Worm (Caenorhabditis elegans) whole organism, L2 larva: Measurements from ENCODE around the gene alg-2.

ENCODE experiments used
- C34F6.9 ChIP-seq: fragments of 150-350 bp; optimal IDR thresholded peaks from 2 replicates; lab custom pipeline; 2014; ENCODE audit warnings: missing biosample characterization, missing genetic modification characterization
- Y55F3AM.14 ChIP-seq: fragments of 200-800 bp; sonication (Bioruptor generic); optimal IDR thresholded peaks from 2 replicates; lab custom pipeline; 2018; ENCODE audit warnings: mild to moderate bottlenecking, missing genetic modification characterization, missing compliant biosample characterization
- alr-1 ChIP-seq: fragments of 150-350 bp; optimal IDR thresholded peaks from 2 replicates; lab custom pipeline; 2014; ENCODE audit warnings: missing biosample characterization, missing genetic modification characterization
- ama-1 ChIP-seq: fragments of 150-350 bp; optimal IDR thresholded peaks from 2 replicates; lab custom pipeline; 2018; ENCODE audit warnings: inconsistent platforms
- blmp-1 ChIP-seq: sonication (generic microtip); optimal IDR thresholded peaks from 2 replicates; lab custom pipeline; 2017; ENCODE audit warnings: missing genetic modification characterization, mild to moderate bottlenecking, missing compliant biosample characterization, antibody characterized with exemption, moderate library complexity; ENCODE audit not compliant: insufficient read depth
- elt-1 ChIP-seq: fragments of 150-350 bp; optimal IDR thresholded peaks from 2 replicates; lab custom pipeline; 2014; ENCODE audit warnings: missing biosample characterization, missing genetic modification characterization
- fos-1 ChIP-seq: fragments of 150-350 bp; optimal IDR thresholded peaks from 2 replicates; lab custom pipeline; 2014; ENCODE audit warnings: missing biosample characterization, missing genetic modification characterization
- gmeb-1 ChIP-seq: fragments of 150-350 bp; optimal IDR thresholded peaks from 2 replicates; lab custom pipeline; 2014; ENCODE audit warnings: missing biosample characterization, missing genetic modification characterization
- lin-39 ChIP-seq: fragments of 150-350 bp; optimal IDR thresholded peaks from 2 replicates; lab custom pipeline; 2014; ENCODE audit warnings: missing biosample characterization, missing genetic modification reagents, missing genetic modification characterization
- lsy-2 ChIP-seq, 2 experiments: fragments of 150-350 bp in 1 of 2; sonication (generic microtip) in 1 of 2; optimal IDR thresholded peaks; 2 replicates each; lab custom pipeline; 2014 to 2017; ENCODE audit warnings: missing biosample characterization in 2 of 2, missing genetic modification characterization in 2 of 2
- mab-5 ChIP-seq: fragments of 150-350 bp; optimal IDR thresholded peaks from 2 replicates; lab custom pipeline; 2014; ENCODE audit warnings: missing biosample characterization, missing genetic modification characterization
- nhr-12 ChIP-seq: fragments of 150-350 bp; optimal IDR thresholded peaks from 2 replicates; lab custom pipeline; 2014; ENCODE audit warnings: missing biosample characterization, missing genetic modification characterization
- nhr-23 ChIP-seq: fragments of 150-350 bp; optimal IDR thresholded peaks from 2 replicates; lab custom pipeline; 2014; ENCODE audit warnings: missing biosample characterization, missing genetic modification reagents, missing genetic modification characterization
- nhr-25 ChIP-seq: fragments of 150-350 bp; sonication (generic microtip); optimal IDR thresholded peaks from 3 replicates; lab custom pipeline; 2014; ENCODE audit warnings: missing biosample characterization, missing genetic modification characterization
- nhr-77 ChIP-seq: fragments of 150-350 bp; optimal IDR thresholded peaks from 2 replicates; lab custom pipeline; 2014; ENCODE audit warnings: missing biosample characterization, missing genetic modification characterization
- peb-1 ChIP-seq: fragments of 150-350 bp; optimal IDR thresholded peaks from 2 replicates; lab custom pipeline; 2014; ENCODE audit warnings: missing biosample characterization, missing genetic modification characterization
- sem-4 ChIP-seq: fragments of 150-350 bp; optimal IDR thresholded peaks from 2 replicates; lab custom pipeline; 2014; ENCODE audit warnings: missing biosample characterization, missing genetic modification reagents, missing genetic modification characterization
- unc-62 ChIP-seq: fragments of 150-350 bp; optimal IDR thresholded peaks from 2 replicates; lab custom pipeline; 2014; ENCODE audit warnings: missing biosample characterization, missing genetic modification reagents, missing genetic modification characterization
- ztf-11 ChIP-seq: sonication (generic microtip); optimal IDR thresholded peaks from 2 replicates; lab custom pipeline; 2017; ENCODE audit warnings: missing biosample characterization, missing genetic modification characterization

alg-2 gene

ce11 chrII:920326-920725, 47.3 kb downstream of the alg-2 start:
- TF ChIP-seq sem-4 = no peak
- TF ChIP-seq nhr-25 (tag; lab: Kevin White, UChicago) = no peak
- TF ChIP-seq elt-1 (tag; lab: Kevin White, UChicago) = no peak
- no peak for TF ChIP-seq unc-62 (GFP tag; lab: Kevin White, UChicago)

DNA sequence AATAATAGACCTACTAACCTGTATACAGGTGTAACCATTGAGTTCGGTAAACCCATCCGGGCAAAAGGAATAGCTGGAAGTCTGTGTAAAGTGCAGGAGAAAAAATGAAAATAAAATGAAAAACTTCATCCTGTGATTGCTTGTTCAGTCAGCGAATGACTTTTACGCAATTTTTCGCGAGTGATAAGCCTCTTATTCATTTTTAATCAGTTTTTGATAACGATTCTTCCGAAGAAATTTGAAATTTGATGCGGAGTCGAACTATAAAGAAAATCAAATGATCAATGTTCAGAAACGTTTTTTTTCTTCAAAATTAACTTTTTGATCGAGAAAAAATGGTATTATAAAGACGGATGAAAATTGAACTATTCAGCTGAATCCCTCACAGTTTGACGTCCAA, 49.8 kb downstream of the alg-2 start:
- TF ChIP-seq elt-1 (tag; lab: Kevin White, UChicago) (no peak), fos-1 (tag; lab: Kevin White, UChicago) (peak; percentile 84)

DNA sequence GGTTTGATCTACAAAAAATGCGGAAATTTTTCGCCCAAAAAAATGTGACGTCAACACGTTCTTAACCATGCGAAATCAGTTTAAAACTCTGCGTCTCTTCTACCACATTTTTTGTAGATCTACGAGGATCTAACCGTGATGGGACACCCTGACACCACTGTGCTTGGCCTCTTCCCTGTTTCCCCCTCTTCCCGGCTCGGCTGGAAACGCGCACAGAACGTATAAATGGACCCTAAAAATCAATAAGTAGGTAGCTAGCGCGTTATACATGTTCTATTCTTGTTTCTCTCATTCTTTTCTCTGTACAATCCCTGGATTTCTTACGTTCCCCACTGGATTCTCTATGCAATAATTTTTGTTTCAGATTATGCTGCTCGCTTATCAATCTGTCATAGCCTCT, 50.5 kb downstream of the alg-2 start, which contains the start of gene fbxc-28:
TSS of gene fbxc-28 (plus strand) at position 301 of the 400 bp plus-strand sequence.
- TF ChIP-seq elt-1 (tag; lab: Kevin White, UChicago) (no peak), alr-1 (no peak), nhr-77 (tag; lab: Kevin White, UChicago) (no peak), lsy-2 (tag; optimal IDR thresholded peaks at IDR 0.05; lab: Kevin White, UChicago) (no peak), ama-1 (lab: Kevin White, UChicago) (no peak), C34F6.9 (no peak), nhr-23 (tag; lab: Kevin White, UChicago) (no peak), nhr-12 (tag; lab: Kevin White, UChicago) (no peak), mab-5 (tag; lab: Kevin White, UChicago) (no peak)

- TF ChIP-seq lin-39 (tag; lab: Kevin White, UChicago) (no peak), blmp-1 (tag; lab: Kevin White, UChicago) (no peak), ztf-11 (tag; lab: Kevin White, UChicago) (no peak), Y55F3AM.14 (GFP tag; lab: Kevin White, UChicago) (no peak), gmeb-1 (no peak), alr-1 (no peak), peb-1 (tag; lab: Kevin White, UChicago) (no peak)
- TF ChIP-seq, all 48 proteins: peak for 0
Observed at ce11 chrII:927331-927730, 54.3 kb downstream of the alg-2 start, which contains the start of gene R07C3.13. Gene R07C3.13 (minus strand): TSS chrII:927431.
